Fruit fly (Drosophila melanogaster) whole organism, embryonic: ENCODE data around the gene Strip.
A peak's percentile ranks its signal among the peaks of the same experiment; 100 is the strongest.

Experiments used
- Aef1 ChIP-seq: fragments of 200-800 bp; sonication (Bioruptor generic); IDR thresholded peaks from 3 replicates; pipeline ENCODE4 v1.3.6; 2022; ENCODE audit warnings: missing biosample characterization, missing genetic modification characterization
- Asciz ChIP-seq: fragments of 200-800 bp; sonication (Bioruptor generic); optimal IDR thresholded peaks from 2 replicates; lab custom pipeline; 2017; ENCODE audit warnings: missing biosample characterization, mild to moderate bottlenecking, missing genetic modification characterization, missing genetic modification reagents
- Atf-2 ChIP-seq: fragments of 200-800 bp; sonication (Bioruptor generic); optimal IDR thresholded peaks from 2 replicates; lab custom pipeline; 2016; ENCODE audit warnings: missing biosample characterization, missing genetic modification characterization
- B-H2 ChIP-seq: fragments of 200-800 bp; sonication (Bioruptor generic); optimal IDR thresholded peaks from 2 replicates; lab custom pipeline; 2018; ENCODE audit warnings: missing biosample characterization, mild to moderate bottlenecking, missing genetic modification characterization
- C15 ChIP-seq: fragments of 200-800 bp; sonication (Bioruptor generic); IDR thresholded peaks from 3 replicates; pipeline ENCODE4 v1.3.6; 2022; ENCODE audit warnings: missing biosample characterization, missing genetic modification characterization
- CG10209 ChIP-seq: fragments of 200-800 bp; sonication (Bioruptor generic); optimal IDR thresholded peaks from 3 replicates; lab custom pipeline; 2017; ENCODE audit warnings: missing biosample characterization, mild to moderate bottlenecking, missing genetic modification characterization, missing genetic modification reagents
- CG10321 ChIP-seq: fragments of 200-800 bp; sonication (Bioruptor generic); IDR thresholded peaks from 2 replicates; pipeline ENCODE4 v1.3.6; 2022; ENCODE audit warnings: missing biosample characterization, missing genetic modification characterization
- CG11093 ChIP-seq: fragments of 200-800 bp; sonication (Bioruptor generic); IDR thresholded peaks from 3 replicates; pipeline ENCODE4 v1.3.6; 2022; ENCODE audit warnings: missing biosample characterization, missing genetic modification characterization
- CG13287 ChIP-seq: fragments of 200-800 bp; sonication (Bioruptor generic); IDR thresholded peaks from 2 replicates; pipeline ENCODE4 v1.3.6; 2022; ENCODE audit warnings: missing biosample characterization, missing genetic modification characterization; ENCODE audit not compliant: partially characterized antibody
- CG13296 ChIP-seq: fragments of 200-800 bp; sonication (Bioruptor generic); optimal IDR thresholded peaks from 3 replicates; lab custom pipeline; 2018; ENCODE audit warnings: missing biosample characterization, mild to moderate bottlenecking, missing genetic modification characterization
- CG13775 ChIP-seq: fragments of 200-800 bp; sonication (Bioruptor generic); optimal IDR thresholded peaks from 3 replicates; lab custom pipeline; 2017; ENCODE audit warnings: missing biosample characterization, mild to moderate bottlenecking, missing genetic modification characterization
- CG1602 ChIP-seq: fragments of 200-800 bp; sonication (Bioruptor generic); optimal IDR thresholded peaks from 3 replicates; lab custom pipeline; 2016; ENCODE audit warnings: missing biosample characterization, missing genetic modification characterization
- CG16815 ChIP-seq: fragments of 200-800 bp; sonication (Bioruptor generic); optimal IDR thresholded peaks from 3 replicates; lab custom pipeline; 2017; ENCODE audit warnings: missing biosample characterization, mild to moderate bottlenecking, missing genetic modification characterization
- CG17361 ChIP-seq: fragments of 200-800 bp; sonication (Bioruptor generic); IDR thresholded peaks from 3 replicates; pipeline ENCODE4 v1.3.6; 2022; ENCODE audit warnings: missing biosample characterization, missing genetic modification characterization
- CG2678 ChIP-seq: fragments of 200-800 bp; sonication (Bioruptor generic); optimal IDR thresholded peaks from 3 replicates; lab custom pipeline; 2019; ENCODE audit warnings: missing biosample characterization, mild to moderate bottlenecking, missing genetic modification characterization, moderate library complexity
- CG32767 ChIP-seq: fragments of 200-800 bp; sonication (Bioruptor generic); IDR thresholded peaks from 2 replicates; pipeline ENCODE4 v1.3.6; 2022; ENCODE audit warnings: missing biosample characterization, missing genetic modification characterization
- CG4424 ChIP-seq: fragments of 200-800 bp; sonication (Bioruptor generic); optimal IDR thresholded peaks from 3 replicates; lab custom pipeline; 2016; ENCODE audit warnings: missing biosample characterization, missing genetic modification characterization
- CG6272 ChIP-seq: fragments of 200-800 bp; sonication (Bioruptor generic); IDR thresholded peaks from 2 replicates; pipeline ENCODE4 v1.3.6; 2022; ENCODE audit warnings: missing biosample characterization, missing genetic modification characterization
- CG6813 ChIP-seq: fragments of 200-800 bp; sonication (Bioruptor generic); optimal IDR thresholded peaks from 2 replicates; lab custom pipeline; 2017; ENCODE audit warnings: missing biosample characterization, missing genetic modification characterization, mild to moderate bottlenecking, moderate library complexity, missing genetic modification reagents
- CG9609 ChIP-seq: fragments of 200-800 bp; sonication (Bioruptor generic); optimal IDR thresholded peaks from 3 replicates; lab custom pipeline; 2016; ENCODE audit warnings: missing biosample characterization, missing genetic modification characterization
- Dfd ChIP-seq, 2 experiments: fragments of >200 bp; optimal IDR thresholded peaks; 2 replicates each; lab custom pipeline; 2017; ENCODE audit warnings: missing biosample characterization in 2 of 2, missing genetic modification characterization in 2 of 2
- Dip2 ChIP-seq: fragments of 200-800 bp; sonication (Bioruptor generic); IDR thresholded peaks from 2 replicates; pipeline ENCODE4 v1.3.6; 2022; ENCODE audit warnings: missing biosample characterization, missing genetic modification characterization
- Dip3 ChIP-seq: fragments of 200-800 bp; sonication (Bioruptor generic); optimal IDR thresholded peaks from 3 replicates; lab custom pipeline; 2016; ENCODE audit warnings: missing biosample characterization, missing genetic modification characterization
- Doc2 ChIP-seq: fragments of 200-800 bp; sonication (Bioruptor generic); IDR thresholded peaks from 2 replicates; pipeline ENCODE4 v1.3.6; 2022; ENCODE audit warnings: missing biosample characterization, missing genetic modification characterization
- Doc3 ChIP-seq: fragments of 200-800 bp; sonication (Bioruptor generic); IDR thresholded peaks from 3 replicates; pipeline ENCODE4 v1.3.6; 2022; ENCODE audit warnings: missing biosample characterization, missing genetic modification characterization; ENCODE audit not compliant: partially characterized antibody
- HHEX ChIP-seq: fragments of 200-800 bp; sonication (Bioruptor generic); optimal IDR thresholded peaks from 3 replicates; lab custom pipeline; 2017; ENCODE audit warnings: missing biosample characterization, mild to moderate bottlenecking, missing genetic modification characterization, missing genetic modification reagents
- Hr3 ChIP-seq: fragments of 200-800 bp; sonication (Bioruptor generic); optimal IDR thresholded peaks from 3 replicates; lab custom pipeline; 2016; ENCODE audit warnings: missing biosample characterization, missing genetic modification characterization
- Meics ChIP-seq: fragments of 200-800 bp; sonication (Bioruptor generic); optimal IDR thresholded peaks from 2 replicates; lab custom pipeline; 2017; ENCODE audit warnings: missing biosample characterization, mild to moderate bottlenecking, missing genetic modification characterization
- Mes4 ChIP-seq: fragments of 200-800 bp; sonication (Bioruptor generic); optimal IDR thresholded peaks from 2 replicates; lab custom pipeline; 2016; ENCODE audit warnings: missing biosample characterization, missing genetic modification characterization
- NC2β ChIP-seq: fragments of 200-800 bp; sonication (Bioruptor generic); optimal IDR thresholded peaks from 2 replicates; lab custom pipeline; 2016; ENCODE audit warnings: missing biosample characterization, missing genetic modification characterization
- PHDP ChIP-seq: fragments of 200-800 bp; sonication (Bioruptor generic); optimal IDR thresholded peaks from 3 replicates; lab custom pipeline; 2018; ENCODE audit warnings: missing biosample characterization, mild to moderate bottlenecking, missing genetic modification characterization, moderate library complexity
- Pdp1 ChIP-seq, 2 experiments: fragments of 200-800 bp; sonication (Bioruptor generic); optimal IDR thresholded peaks; 3 replicates each; lab custom pipeline; 2016; ENCODE audit warnings: missing biosample characterization in 2 of 2, missing genetic modification characterization in 2 of 2, mild to moderate bottlenecking in 1 of 2, moderate library complexity in 1 of 2
- Stat92E ChIP-seq, 3 experiments: fragments of >200 bp in 2 of 3; fragments of 200-800 bp in 1 of 3; sonication (Bioruptor generic) in 1 of 3; optimal IDR thresholded peaks; 2 replicates each; lab custom pipeline; 2017 to 2019; ENCODE audit warnings: missing biosample characterization in 3 of 3, missing genetic modification characterization in 3 of 3, mild to moderate bottlenecking in 1 of 3, moderate library complexity in 1 of 3
- Trl ChIP-seq, 3 experiments: fragments of >200 bp in 2 of 3; fragments of 200-800 bp in 1 of 3; sonication (Bioruptor generic) in 1 of 3; optimal IDR thresholded peaks; 2 replicates in 1 of 3; 3 replicates in 2 of 3; lab custom pipeline; 2016 to 2017; ENCODE audit warnings: missing biosample characterization in 1 of 3, missing genetic modification characterization in 1 of 3
- Xrp1 ChIP-seq: fragments of 200-800 bp; sonication (Bioruptor generic); IDR thresholded peaks from 2 replicates; pipeline ENCODE4 v1.3.6; 2022; ENCODE audit warnings: missing biosample characterization, missing genetic modification characterization
- YL-1 ChIP-seq: fragments of 200-800 bp; sonication (Bioruptor generic); optimal IDR thresholded peaks from 3 replicates; lab custom pipeline; 2017; ENCODE audit warnings: missing biosample characterization, mild to moderate bottlenecking, missing genetic modification characterization
- ac ChIP-seq: fragments of 200-800 bp; sonication (Bioruptor generic); optimal IDR thresholded peaks from 3 replicates; lab custom pipeline; 2017; ENCODE audit warnings: missing biosample characterization, mild to moderate bottlenecking, missing genetic modification characterization
- br ChIP-seq: fragments of >200 bp; optimal IDR thresholded peaks from 2 replicates; lab custom pipeline; 2017
- crol ChIP-seq: fragments of 200-800 bp; sonication (Bioruptor generic); IDR thresholded peaks from 2 replicates; pipeline ENCODE4 v1.3.6; 2022; ENCODE audit warnings: missing biosample characterization, missing genetic modification characterization
- exex ChIP-seq: fragments of 200-800 bp; sonication (Bioruptor generic); optimal IDR thresholded peaks from 4 replicates; lab custom pipeline; 2018; ENCODE audit warnings: missing biosample characterization, mild to moderate bottlenecking, missing genetic modification characterization, moderate library complexity
- grn ChIP-seq: fragments of 200-800 bp; sonication (Bioruptor generic); optimal IDR thresholded peaks from 3 replicates; lab custom pipeline; 2017; ENCODE audit warnings: missing biosample characterization, missing genetic modification characterization
- hb ChIP-seq: fragments of 200-800 bp; sonication (Bioruptor generic); IDR thresholded peaks from 3 replicates; pipeline ENCODE4 v1.3.6; 2022; ENCODE audit warnings: missing biosample characterization, missing genetic modification characterization; ENCODE audit not compliant: partially characterized antibody
- mirr ChIP-seq: fragments of 200-800 bp; sonication (Bioruptor generic); optimal IDR thresholded peaks from 3 replicates; lab custom pipeline; 2018; ENCODE audit warnings: missing biosample characterization, mild to moderate bottlenecking, missing genetic modification characterization
- oc ChIP-seq: fragments of 200-800 bp; sonication (Bioruptor generic); optimal IDR thresholded peaks from 2 replicates; lab custom pipeline; 2018; ENCODE audit warnings: missing biosample characterization, mild to moderate bottlenecking, missing genetic modification characterization, moderate library complexity
- pros ChIP-seq: fragments of 200-800 bp; sonication (Bioruptor generic); optimal IDR thresholded peaks from 3 replicates; lab custom pipeline; 2019; ENCODE audit warnings: missing biosample characterization, mild to moderate bottlenecking, missing genetic modification characterization, moderate library complexity
- psq ChIP-seq: fragments of 200-800 bp; sonication (Bioruptor generic); optimal IDR thresholded peaks from 2 replicates; lab custom pipeline; 2017; ENCODE audit warnings: missing biosample characterization, missing genetic modification characterization
- sd ChIP-seq: fragments of 200-800 bp; sonication (Bioruptor generic); optimal IDR thresholded peaks from 3 replicates; lab custom pipeline; 2018; ENCODE audit warnings: missing biosample characterization, mild to moderate bottlenecking, missing genetic modification characterization, moderate library complexity
- sug ChIP-seq: fragments of 200-800 bp; optimal IDR thresholded peaks from 2 replicates; lab custom pipeline; 2019; ENCODE audit warnings: missing biosample characterization, mild to moderate bottlenecking, missing genetic modification characterization, moderate library complexity
- ttk ChIP-seq: fragments of 200-800 bp; sonication (Bioruptor generic); IDR thresholded peaks from 2 replicates; pipeline ENCODE4 v2.1.2; 2022; ENCODE audit warnings: missing biosample characterization, missing genetic modification characterization
- tx ChIP-seq: fragments of 200-800 bp; sonication (Bioruptor generic); optimal IDR thresholded peaks from 2 replicates; lab custom pipeline; 2016; ENCODE audit warnings: missing biosample characterization, missing genetic modification characterization
- vnd ChIP-seq: fragments of 200-800 bp; sonication (Bioruptor generic); IDR thresholded peaks from 3 replicates; pipeline ENCODE4 v1.3.6; 2022; ENCODE audit warnings: missing biosample characterization, missing genetic modification characterization; ENCODE audit not compliant: partially characterized antibody
- yki ChIP-seq: fragments of >200 bp; optimal IDR thresholded peaks from 3 replicates; lab custom pipeline; 2018

Gene Strip

dm6 chr3L:3306515-3306914 lies 22.2 kb downstream of the Strip start:
- no peak for TF ChIP-seq CG4424 (GFP tag; lab: Kevin White, UChicago)
- TF ChIP-seq CG9609 (GFP tag; lab: Kevin White, UChicago): no peak
- no peak for TF ChIP-seq br (lab: Kevin White, UChicago)
- no peak for TF ChIP-seq Doc3 (GFP tag; lab: Robert Waterston, UW)
- peak; percentile 7 for TF ChIP-seq HHEX (GFP tag; lab: Kevin White, UChicago)
- peak; percentile 1 for TF ChIP-seq CG6813 (GFP tag; lab: Kevin White, UChicago)
- no peak for TF ChIP-seq Doc2 (GFP tag; lab: Robert Waterston, UW)
- no peak for TF ChIP-seq CG16815 (GFP tag; lab: Kevin White, UChicago)
- TF ChIP-seq ac (GFP tag; lab: Kevin White, UChicago): no peak
- TF ChIP-seq CG32767 (GFP tag; lab: Robert Waterston, UW): no peak
- TF ChIP-seq hb (GFP tag; lab: Robert Waterston, UW): no peak
- TF ChIP-seq crol: no peak
- TF ChIP-seq Dip3 (GFP tag; lab: Kevin White, UChicago): no peak
- TF ChIP-seq Asciz (GFP tag; lab: Kevin White, UChicago): peak; percentile 7
- TF ChIP-seq CG13296 (GFP tag; lab: Kevin White, UChicago): peak; percentile 47
- no peak for TF ChIP-seq oc (tag; lab: Kevin White, UChicago)
- no peak for TF ChIP-seq Meics (GFP tag; lab: Kevin White, UChicago)
- TF ChIP-seq PHDP (tag; lab: Kevin White, UChicago): peak; percentile 11
- TF ChIP-seq CG2678 (tag; lab: Kevin White, UChicago): peak; percentile 8
- TF ChIP-seq NC2β: no peak
- TF ChIP-seq YL-1 (GFP tag; lab: Kevin White, UChicago): no peak
- no peak for TF ChIP-seq CG13287 (GFP tag; lab: Robert Waterston, UW)
- no peak for TF ChIP-seq C15 (GFP tag; lab: Robert Waterston, UW)
- no peak for TF ChIP-seq CG10321 (GFP tag; lab: Robert Waterston, UW)
- TF ChIP-seq pros (GFP tag; lab: Kevin White, UChicago): no peak
- no peak for TF ChIP-seq Stat92E (GFP tag; optimal IDR thresholded peaks at IDR 0.05; lab: Kevin White, UChicago)
- no peak for TF ChIP-seq ttk (GFP tag; lab: Robert Waterston, UW)
- no peak for TF ChIP-seq yki (lab: Kevin White, UChicago)
- peak; percentile 55 for TF ChIP-seq sug
- TF ChIP-seq sd (tag; lab: Kevin White, UChicago): peak; percentile 66
- TF ChIP-seq Aef1 (GFP tag; lab: Robert Waterston, UW): no peak
- TF ChIP-seq tx: no peak
- TF ChIP-seq Dip2 (GFP tag; lab: Robert Waterston, UW): no peak
- 0 out of 3 replicates have a peak, but pooled peaks have one; percentile 40 for TF ChIP-seq vnd
- no peak for TF ChIP-seq CG11093 (GFP tag; lab: Robert Waterston, UW)
- no peak for TF ChIP-seq CG17361 (GFP tag; lab: Robert Waterston, UW)
- TF ChIP-seq mirr (GFP tag; lab: Kevin White, UChicago): peak; percentile 62
- no peak for TF ChIP-seq CG13775 (GFP tag; lab: Kevin White, UChicago)
- no peak for TF ChIP-seq Xrp1 (GFP tag; lab: Robert Waterston, UW)
- TF ChIP-seq Pdp1 (GFP tag; optimal IDR thresholded peaks at IDR 0.05; lab: Kevin White, UChicago): peak in 1 of 2 experiments; percentile 15
- no peak for TF ChIP-seq B-H2 (GFP tag; lab: Kevin White, UChicago)
- TF ChIP-seq Trl (optimal IDR thresholded peaks at IDR 0.05; lab: Kevin White, UChicago): no peak
- TF ChIP-seq Trl (GFP tag; optimal IDR thresholded peaks at IDR 0.05; lab: Kevin White, UChicago): no peak
- TF ChIP-seq grn (GFP tag; lab: Kevin White, UChicago): peak; percentile 54
- TF ChIP-seq psq: no peak
- no peak for TF ChIP-seq Dfd (GFP tag; optimal IDR thresholded peaks at IDR 0.05; lab: Kevin White, UChicago)
- no peak for TF ChIP-seq CG1602 (GFP tag; lab: Kevin White, UChicago)
- TF ChIP-seq exex (tag; lab: Kevin White, UChicago): peak; percentile 100
- TF ChIP-seq Atf-2: no peak
- TF ChIP-seq CG6272 (GFP tag; lab: Robert Waterston, UW): no peak
- TF ChIP-seq CG10209 (GFP tag; lab: Kevin White, UChicago): no peak
- TF ChIP-seq Mes4 (GFP tag; lab: Kevin White, UChicago): no peak
- TF ChIP-seq Hr3 (GFP tag; lab: Kevin White, UChicago): no peak
